Worm (Caenorhabditis elegans): ENCODE data around the gene clec-6.

- TF ChIP-seq nhr-11 (tag; optimal IDR thresholded peaks at IDR 0.05) (no peak), fos-1 (tag; optimal IDR thresholded peaks at IDR 0.05) (no peak), nhr-237 (tag; optimal IDR thresholded peaks at IDR 0.05) (no peak), ama-1 (optimal IDR thresholded peaks at IDR 0.05) (no peak), nfya-1 (tag; optimal IDR thresholded peaks at IDR 0.05; ENCODE audit: insufficient read depth) (peak; percentile 72), ceh-16 (tag; optimal IDR thresholded peaks at IDR 0.05) (no peak), lin-15B (tag; optimal IDR thresholded peaks at IDR 0.05) (peak; percentile 85), nhr-77 (tag; optimal IDR thresholded peaks at IDR 0.05) (no peak), fkh-2 (tag; optimal IDR thresholded peaks at IDR 0.05) (no peak), elt-3 (tag; optimal IDR thresholded peaks at IDR 0.05) (no peak), egl-27 (tag; optimal IDR thresholded peaks at IDR 0.05) (no peak), ceh-9 (tag; optimal IDR thresholded peaks at IDR 0.05) (no peak), unc-39 (tag; optimal IDR thresholded peaks at IDR 0.05) (no peak), lin-39 (tag; optimal IDR thresholded peaks at IDR 0.05) (no peak)
Measured at ce11 chrIII:4930154-4930679, 43.0 kb upstream of the clec-6 start, which contains the start of gene set-2.

All from whole organism, L3 larva.